Worm (Caenorhabditis elegans): ENCODE data around the gene mrps-24.

- no peak for TF ChIP-seq ceh-83 (GFP tag; optimal IDR thresholded peaks at IDR 0.05)
- TF ChIP-seq nhr-237 (tag; optimal IDR thresholded peaks at IDR 0.05), result no peak
- TF ChIP-seq nhr-28 (tag; optimal IDR thresholded peaks at IDR 0.05), result no peak
- TF ChIP-seq unc-62 (GFP tag; optimal IDR thresholded peaks at IDR 0.05), result no peak
- no peak for TF ChIP-seq snpc-4 (tag; optimal IDR thresholded peaks at IDR 0.05)
- TF ChIP-seq pha-4 (tag; optimal IDR thresholded peaks at IDR 0.05), result no peak
- no peak for TF ChIP-seq ces-1 (GFP tag; optimal IDR thresholded peaks at IDR 0.05)
- TF ChIP-seq ham-2 (GFP tag; optimal IDR thresholded peaks at IDR 0.05), result no peak
These were observed 2.4 kb downstream of the mrps-24 start for ce11 chrIV:7712252-7712651.
